Worm (Caenorhabditis elegans) whole organism, L1 larva: ENCODE measurements around the gene cutl-21.

Experiments
- C04F5.9 ChIP-seq: sonication (generic microtip); optimal IDR thresholded peaks from 2 replicates; lab custom pipeline; 2016; ENCODE audit warnings: missing genetic modification characterization, missing compliant biosample characterization
- C34B4.2 ChIP-seq: sonication (generic microtip); optimal IDR thresholded peaks from 2 replicates; lab custom pipeline; 2017; ENCODE audit warnings: mild to moderate bottlenecking, missing genetic modification characterization, missing compliant biosample characterization
- F16B12.6 ChIP-seq: fragments of 150-350 bp; optimal IDR thresholded peaks from 2 replicates; lab custom pipeline; 2014; ENCODE audit warnings: missing biosample characterization, missing genetic modification characterization
- aha-1 ChIP-seq: fragments of 150-350 bp; optimal IDR thresholded peaks from 2 replicates; lab custom pipeline; 2014; ENCODE audit warnings: missing biosample characterization, missing genetic modification characterization
- aly-2 ChIP-seq: fragments of 150-350 bp; optimal IDR thresholded peaks from 2 replicates; lab custom pipeline; 2014; ENCODE audit warnings: missing biosample characterization, missing genetic modification characterization
- ama-1 ChIP-seq: fragments of 150-350 bp; optimal IDR thresholded peaks from 2 replicates; lab custom pipeline; 2014
- blmp-1 ChIP-seq: fragments of 150-350 bp; optimal IDR thresholded peaks from 2 replicates; lab custom pipeline; 2014; ENCODE audit warnings: missing biosample characterization, missing genetic modification characterization
- ceh-63 ChIP-seq: fragments of 200-800 bp; sonication (Bioruptor generic); optimal IDR thresholded peaks from 2 replicates; lab custom pipeline; 2018; ENCODE audit warnings: mild to moderate bottlenecking, missing genetic modification characterization, missing compliant biosample characterization
- ceh-8 ChIP-seq: fragments of 200-800 bp; sonication (Bioruptor generic); optimal IDR thresholded peaks from 2 replicates; lab custom pipeline; 2018; ENCODE audit warnings: mild to moderate bottlenecking, missing genetic modification characterization, moderate library complexity, missing compliant biosample characterization
- ceh-82 ChIP-seq, 3 experiments: fragments of 150-350 bp in 1 of 3; sonication (generic microtip) in 2 of 3; optimal IDR thresholded peaks; 2 replicates each; lab custom pipeline; 2014 to 2017; ENCODE audit warnings: missing biosample characterization in 3 of 3, missing genetic modification characterization in 3 of 3
- dpl-1 ChIP-seq, 3 experiments: fragments of 150-350 bp in 2 of 3; sonication (generic microtip) in 1 of 3; optimal IDR thresholded peaks; 2 replicates each; lab custom pipeline; 2014 to 2017; ENCODE audit warnings: missing biosample characterization in 3 of 3, missing genetic modification characterization in 3 of 3, missing genetic modification reagents in 3 of 3
- dsc-1 ChIP-seq: sonication (generic microtip); optimal IDR thresholded peaks from 2 replicates; lab custom pipeline; 2016; ENCODE audit warnings: mild to moderate bottlenecking, missing genetic modification characterization, missing compliant biosample characterization
- efl-1 ChIP-seq, 4 experiments: fragments of 150-350 bp; optimal IDR thresholded peaks in 3 of 4; peaks in 1 of 4; 1 replicate in 1 of 4; 2 replicates in 3 of 4; lab custom pipeline; 2014; ENCODE audit warnings: missing biosample characterization in 2 of 4, missing genetic modification characterization in 2 of 4, missing genetic modification reagents in 2 of 4
- efl-3 ChIP-seq: fragments of 200-800 bp; sonication (Bioruptor generic); optimal IDR thresholded peaks from 2 replicates; lab custom pipeline; 2018; ENCODE audit warnings: mild to moderate bottlenecking, missing genetic modification characterization, missing compliant biosample characterization
- egl-13 ChIP-seq: sonication (generic microtip); optimal IDR thresholded peaks from 2 replicates; lab custom pipeline; 2016; ENCODE audit warnings: missing genotype, missing genetic modification reagents, missing genetic modification characterization, missing compliant biosample characterization
- egl-27 ChIP-seq, 2 experiments: fragments of 150-350 bp in 1 of 2; sonication (generic microtip); optimal IDR thresholded peaks; 3 replicates each; lab custom pipeline; 2017 to 2018; ENCODE audit warnings: missing biosample characterization in 2 of 2, missing genetic modification characterization in 2 of 2, missing genetic modification reagents in 2 of 2
- fkh-10 ChIP-seq: sonication (generic microtip); optimal IDR thresholded peaks from 2 replicates; lab custom pipeline; 2017; ENCODE audit warnings: missing biosample characterization, missing genetic modification reagents, missing genetic modification characterization
- fkh-4 ChIP-seq: sonication (generic microtip); optimal IDR thresholded peaks from 2 replicates; lab custom pipeline; 2016; ENCODE audit warnings: missing compliant biosample characterization, missing genetic modification characterization, borderline replicate concordance
- fos-1 ChIP-seq: fragments of 150-350 bp; optimal IDR thresholded peaks from 2 replicates; lab custom pipeline; 2014; ENCODE audit warnings: missing biosample characterization, missing genetic modification characterization
- hpl-2 ChIP-seq: fragments of 150-350 bp; optimal IDR thresholded peaks from 2 replicates; lab custom pipeline; 2014; ENCODE audit warnings: missing biosample characterization, missing genetic modification reagents, missing genetic modification characterization
- isw-1 ChIP-seq: fragments of 200-800 bp; sonication (Bioruptor generic); IDR thresholded peaks from 2 replicates; pipeline ENCODE4 v1.3.6; 2022; ENCODE audit warnings: missing genetic modification characterization, missing compliant biosample characterization
- lin-15B ChIP-seq: fragments of 150-350 bp; sonication (generic microtip); optimal IDR thresholded peaks from 3 replicates; lab custom pipeline; 2014; ENCODE audit warnings: missing biosample characterization, missing genetic modification characterization
- lin-35 ChIP-seq, 2 experiments: fragments of 150-350 bp; optimal IDR thresholded peaks; 2 replicates each; lab custom pipeline; 2014; ENCODE audit warnings: missing biosample characterization in 2 of 2, missing genetic modification characterization in 2 of 2, missing genetic modification reagents in 2 of 2
- lin-39 ChIP-seq: fragments of 150-350 bp; optimal IDR thresholded peaks from 2 replicates; lab custom pipeline; 2014; ENCODE audit warnings: missing biosample characterization, missing genetic modification reagents, missing genetic modification characterization
- lir-3 ChIP-seq: sonication (generic microtip); optimal IDR thresholded peaks from 2 replicates; lab custom pipeline; 2016; ENCODE audit warnings: mild to moderate bottlenecking, missing genetic modification characterization, moderate library complexity, missing compliant biosample characterization; ENCODE audit not compliant: poor library complexity
- lsy-2 ChIP-seq, 2 experiments: fragments of 150-350 bp; optimal IDR thresholded peaks; 2 replicates each; lab custom pipeline; 2014; ENCODE audit warnings: missing biosample characterization in 2 of 2, missing genetic modification characterization in 2 of 2
- mab-9 ChIP-seq: fragments of 200-800 bp; sonication (Bioruptor generic); IDR thresholded peaks from 2 replicates; pipeline ENCODE4 v1.3.6; 2022; ENCODE audit warnings: missing genetic modification reagents, missing genetic modification characterization, missing compliant biosample characterization
- mdl-1 ChIP-seq, 2 experiments: fragments of 150-350 bp; optimal IDR thresholded peaks; 2 replicates each; lab custom pipeline; 2014 to 2017; ENCODE audit warnings: missing biosample characterization in 2 of 2, missing genetic modification characterization in 2 of 2, inconsistent platforms in 1 of 2
- mef-2 ChIP-seq: fragments of 150-350 bp; optimal IDR thresholded peaks from 2 replicates; lab custom pipeline; 2014; ENCODE audit warnings: missing biosample characterization, missing genetic modification characterization
- mep-1 ChIP-seq: fragments of 150-350 bp; optimal IDR thresholded peaks from 2 replicates; lab custom pipeline; 2014; ENCODE audit warnings: missing biosample characterization, missing genetic modification characterization
- nhr-11 ChIP-seq: fragments of 150-350 bp; optimal IDR thresholded peaks from 2 replicates; lab custom pipeline; 2014; ENCODE audit warnings: missing biosample characterization, missing genetic modification characterization
- nhr-12 ChIP-seq: sonication (generic microtip); optimal IDR thresholded peaks from 2 replicates; lab custom pipeline; 2017; ENCODE audit warnings: missing biosample characterization, missing genetic modification characterization
- nhr-19 ChIP-seq: fragments of 200-800 bp; sonication (Bioruptor generic); conservative IDR thresholded peaks from 2 replicates; pipeline ENCODE4 v1.3.6; 2022; ENCODE audit warnings: missing genetic modification characterization, missing compliant biosample characterization
- nhr-20 ChIP-seq: sonication (generic microtip); optimal IDR thresholded peaks from 2 replicates; lab custom pipeline; 2016; ENCODE audit warnings: mild to moderate bottlenecking, missing genetic modification characterization, missing compliant biosample characterization
- nhr-77 ChIP-seq: fragments of 150-350 bp; optimal IDR thresholded peaks from 2 replicates; lab custom pipeline; 2014; ENCODE audit warnings: missing biosample characterization, missing genetic modification characterization
- nhr-84 ChIP-seq: sonication (generic microtip); optimal IDR thresholded peaks from 2 replicates; lab custom pipeline; 2017; ENCODE audit warnings: missing biosample characterization, missing genetic modification characterization
- nhr-90 ChIP-seq: sonication (generic microtip); optimal IDR thresholded peaks from 2 replicates; lab custom pipeline; 2016; ENCODE audit warnings: mild to moderate bottlenecking, missing genetic modification characterization, missing compliant biosample characterization; ENCODE audit not compliant: poor library complexity
- pag-3 ChIP-seq: sonication (generic microtip); optimal IDR thresholded peaks from 2 replicates; lab custom pipeline; 2017; ENCODE audit warnings: missing genetic modification characterization, mild to moderate bottlenecking, missing compliant biosample characterization, antibody characterized with exemption, borderline replicate concordance; ENCODE audit not compliant: insufficient read depth
- pax-3 ChIP-seq: fragments of 200-800 bp; sonication (Bioruptor generic); optimal IDR thresholded peaks from 2 replicates; lab custom pipeline; 2018; ENCODE audit warnings: mild to moderate bottlenecking, missing genetic modification characterization, moderate library complexity, missing compliant biosample characterization
- rnt-1 ChIP-seq: sonication (generic microtip); optimal IDR thresholded peaks from 2 replicates; lab custom pipeline; 2016; ENCODE audit warnings: mild to moderate bottlenecking, missing genetic modification characterization, moderate library complexity, missing compliant biosample characterization
- skn-1 ChIP-seq: fragments of 150-350 bp; optimal IDR thresholded peaks from 2 replicates; lab custom pipeline; 2014; ENCODE audit warnings: missing biosample characterization, missing genetic modification characterization
- snu-23 ChIP-seq: sonication (generic microtip); optimal IDR thresholded peaks from 2 replicates; lab custom pipeline; 2016; ENCODE audit warnings: missing genetic modification characterization, missing compliant biosample characterization
- sox-4 ChIP-seq: sonication (generic microtip); optimal IDR thresholded peaks from 2 replicates; lab custom pipeline; 2016; ENCODE audit warnings: missing genetic modification characterization, missing compliant biosample characterization
- tbx-2 ChIP-seq: sonication (generic microtip); optimal IDR thresholded peaks from 2 replicates; lab custom pipeline; 2016; ENCODE audit warnings: missing genetic modification characterization, missing compliant biosample characterization
- tlp-1 ChIP-seq: fragments of 150-350 bp; optimal IDR thresholded peaks from 2 replicates; lab custom pipeline; 2014; ENCODE audit warnings: missing biosample characterization, missing genetic modification characterization
- unc-130 ChIP-seq: fragments of 150-350 bp; optimal IDR thresholded peaks from 2 replicates; lab custom pipeline; 2017; ENCODE audit warnings: missing biosample characterization, missing genetic modification characterization, inconsistent platforms
- unc-30 ChIP-seq: sonication (generic microtip); optimal IDR thresholded peaks from 2 replicates; lab custom pipeline; 2017; ENCODE audit warnings: missing biosample characterization, missing genetic modification characterization
- unc-62 ChIP-seq: fragments of 150-350 bp; optimal IDR thresholded peaks from 2 replicates; lab custom pipeline; 2014; ENCODE audit warnings: missing biosample characterization, missing genetic modification reagents, missing genetic modification characterization
- unc-86 ChIP-seq: sonication (generic microtip); optimal IDR thresholded peaks from 2 replicates; lab custom pipeline; 2016; ENCODE audit warnings: missing genetic modification characterization, missing compliant biosample characterization
- unc-98 ChIP-seq: fragments of 200-800 bp; sonication (Bioruptor generic); IDR thresholded peaks from 2 replicates; pipeline ENCODE4 v1.3.6; 2022; ENCODE audit warnings: missing genetic modification characterization, missing compliant biosample characterization
- vab-15 ChIP-seq: sonication (generic microtip); optimal IDR thresholded peaks from 2 replicates; lab custom pipeline; 2017; ENCODE audit warnings: missing genotype, mild to moderate bottlenecking, missing genetic modification characterization, missing compliant biosample characterization
- xbp-1 ChIP-seq: sonication (generic microtip); optimal IDR thresholded peaks from 2 replicates; lab custom pipeline; 2016; ENCODE audit warnings: missing genetic modification characterization, missing compliant biosample characterization
- zag-1 ChIP-seq: fragments of 150-350 bp; optimal IDR thresholded peaks from 2 replicates; lab custom pipeline; 2014; ENCODE audit warnings: missing biosample characterization, missing genetic modification characterization
- ztf-4 ChIP-seq: fragments of 150-350 bp; optimal IDR thresholded peaks from 2 replicates; lab custom pipeline; 2014; ENCODE audit warnings: missing biosample characterization, missing genetic modification characterization

Gene cutl-21

ce11 chrX:1026722-1027121 is 22.6 kb downstream of the cutl-21 start:
- TF ChIP-seq ztf-4 (tag; lab: Kevin White, UChicago) (no peak), unc-98 (GFP tag; lab: Robert Waterston, UW) (no peak), mdl-1 (tag; optimal IDR thresholded peaks at IDR 0.05; lab: Kevin White, UChicago) (peak in 1 of 2 experiments; percentile 62), C04F5.9 (tag; lab: Kevin White, UChicago) (no peak), lsy-2 (tag; optimal IDR thresholded peaks at IDR 0.05; lab: Kevin White, UChicago) (no peak), isw-1 (GFP tag; lab: Robert Waterston, UW) (no peak), lin-39 (tag; lab: Kevin White, UChicago) (no peak), tbx-2 (peak; percentile 38), unc-30 (no peak), tlp-1 (tag; lab: Kevin White, UChicago) (no peak), mep-1 (tag; lab: Kevin White, UChicago) (no peak), dpl-1 (GFP tag; optimal IDR thresholded peaks at IDR 0.05; lab: Kevin White, UChicago) (no peak), snu-23 (GFP tag; lab: Kevin White, UChicago) (peak; percentile 57), nhr-77 (tag; lab: Kevin White, UChicago) (no peak), fkh-4 (tag; lab: Kevin White, UChicago) (no peak), lir-3 (tag; lab: Kevin White, UChicago) (no peak), sox-4 (no peak), pag-3 (tag; lab: Kevin White, UChicago) (no peak), ceh-63 (GFP tag; lab: Kevin White, UChicago) (no peak), pax-3 (tag; lab: Kevin White, UChicago) (no peak), zag-1 (tag; lab: Kevin White, UChicago) (no peak), egl-27 (tag; optimal IDR thresholded peaks at IDR 0.05; lab: Kevin White, UChicago) (no peak), ceh-82 (tag; optimal IDR thresholded peaks at IDR 0.05; lab: Kevin White, UChicago) (no peak), nhr-19 (GFP tag; lab: Robert Waterston, UW) (peak; percentile 60), unc-62 (GFP tag; lab: Kevin White, UChicago) (no peak), egl-13 (no peak), nhr-84 (tag; lab: Kevin White, UChicago) (no peak), nhr-20 (tag; lab: Kevin White, UChicago) (peak; percentile 70), mab-9 (GFP tag; lab: Robert Waterston, UW) (no peak), fos-1 (no peak), F16B12.6 (tag; lab: Kevin White, UChicago) (no peak), nhr-11 (tag; lab: Kevin White, UChicago) (no peak), efl-1 (optimal IDR thresholded peaks at IDR 0.05; lab: Kevin White, UChicago) (no peak), efl-1 (GFP tag; optimal IDR thresholded peaks at IDR 0.05 in 1 of 2; lab: Kevin White, UChicago) (no peak), dsc-1 (tag; lab: Kevin White, UChicago) (no peak), aly-2 (tag; lab: Kevin White, UChicago) (no peak), unc-86 (tag; lab: Kevin White, UChicago) (no peak), lin-15B (no peak), rnt-1 (no peak), vab-15 (tag; lab: Kevin White, UChicago) (no peak), nhr-90 (peak; percentile 26), aha-1 (tag; lab: Kevin White, UChicago) (no peak), mef-2 (no peak), ama-1 (lab: Kevin White, UChicago) (no peak), blmp-1 (tag; lab: Kevin White, UChicago) (peak; percentile 40), unc-130 (tag; lab: Kevin White, UChicago) (peak; percentile 53), skn-1 (tag; lab: Kevin White, UChicago) (peak; percentile 83), C34B4.2 (tag; lab: Kevin White, UChicago) (no peak), efl-3 (GFP tag; lab: Kevin White, UChicago) (no peak), hpl-2 (GFP tag; lab: Kevin White, UChicago) (no peak), nhr-12 (tag; lab: Kevin White, UChicago) (no peak), ceh-8 (GFP tag; lab: Kevin White, UChicago) (no peak), lin-35 (GFP tag; optimal IDR thresholded peaks at IDR 0.05; lab: Kevin White, UChicago) (peak in 1 of 2 experiments; percentile 66), fkh-10 (GFP tag; lab: Kevin White, UChicago) (no peak), xbp-1 (tag; lab: Kevin White, UChicago) (no peak)
